Worm (Caenorhabditis elegans): ENCODE results near the gene sedl-1.
A peak's percentile ranks its signal among the peaks of the same experiment; 100 is the strongest.

Gene sedl-1

ce11 chrX:1485718-1486117 is 45.7 kb upstream of the sedl-1 start, which contains the start of gene D1005.4:
Gene D1005.4, minus strand, starts transcription at chrX:1485818.
- TF ChIP-seq egl-27 (tag; optimal IDR thresholded peaks at IDR 0.05) = no peak
- TF ChIP-seq hlh-17 (GFP tag; optimal IDR thresholded peaks at IDR 0.05; ENCODE audit: borderline replicate concordance) = no peak
- no peak for TF ChIP-seq zip-4 (GFP tag; optimal IDR thresholded peaks at IDR 0.05)
- no peak for TF ChIP-seq skn-1 (tag; optimal IDR thresholded peaks at IDR 0.05)
- TF ChIP-seq tbx-2 (tag; optimal IDR thresholded peaks at IDR 0.05) = no peak

- TF ChIP-seq ceh-90 (tag; optimal IDR thresholded peaks at IDR 0.05) (no peak), pqm-1 (tag; optimal IDR thresholded peaks at IDR 0.05) (no peak), pax-3 (tag; optimal IDR thresholded peaks at IDR 0.05) (no peak), nhr-90 (tag; optimal IDR thresholded peaks at IDR 0.05; ENCODE audit: poor library complexity) (no peak), fkh-8 (tag; optimal IDR thresholded peaks at IDR 0.05) (no peak), zag-1 (tag; optimal IDR thresholded peaks at IDR 0.05) (no peak), lir-3 (tag; optimal IDR thresholded peaks at IDR 0.05; ENCODE audit: poor library complexity) (no peak), ceh-8 (GFP tag; optimal IDR thresholded peaks at IDR 0.05) (no peak), dpl-1 (GFP tag; optimal IDR thresholded peaks at IDR 0.05) (no peak), lin-13 (GFP tag; optimal IDR thresholded peaks at IDR 0.05) (no peak), tlp-1 (tag; optimal IDR thresholded peaks at IDR 0.05) (no peak), zip-4 (GFP tag; optimal IDR thresholded peaks at IDR 0.05) (no peak), grh-1 (GFP tag; IDR thresholded peaks at IDR 0.05) (no peak), nhr-12 (tag; optimal IDR thresholded peaks at IDR 0.05) (no peak), tbx-2 (tag; optimal IDR thresholded peaks at IDR 0.05) (no peak), unc-62 (GFP tag; optimal IDR thresholded peaks at IDR 0.05) (no peak), elt-2 (tag; optimal IDR thresholded peaks at IDR 0.05) (no peak), egl-13 (tag; optimal IDR thresholded peaks at IDR 0.05) (no peak), snpc-4 (tag; optimal IDR thresholded peaks at IDR 0.05) (no peak), elt-3 (tag; optimal IDR thresholded peaks at IDR 0.05) (no peak)
Observed at ce11 chrX:1483229-1483628, 43.2 kb upstream of the sedl-1 start.

ce11 chrX:1480564-1480963 is 40.5 kb upstream of the sedl-1 start:
- TF ChIP-seq zip-4 (GFP tag; optimal IDR thresholded peaks at IDR 0.05) = no peak
- no peak for TF ChIP-seq efl-1 (optimal IDR thresholded peaks at IDR 0.05)
- TF ChIP-seq efl-1 (GFP tag; optimal IDR thresholded peaks at IDR 0.05 in 1 of 2) = peak in 1 of 2 experiments; percentile 75

DNA sequence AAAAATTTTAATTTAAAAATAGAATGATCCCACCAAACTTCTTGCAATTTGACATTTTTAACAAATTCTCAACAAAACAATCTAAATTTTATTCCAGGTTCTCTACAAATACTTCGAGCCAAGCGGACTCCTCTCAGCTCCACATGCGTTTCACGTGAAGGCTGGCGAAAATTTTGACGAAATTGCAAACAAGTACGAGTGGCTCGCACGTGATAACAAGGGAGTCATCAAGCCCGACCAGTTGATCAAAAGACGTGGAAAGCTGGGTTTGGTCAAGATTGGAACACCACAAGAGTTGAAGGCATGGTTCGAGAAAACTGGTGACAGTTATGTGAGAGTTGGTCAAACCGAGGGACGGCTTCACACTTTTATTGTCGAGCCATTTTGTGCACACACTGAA is 39.6 kb upstream of the sedl-1 start:
- TF ChIP-seq rnt-1 (tag; optimal IDR thresholded peaks at IDR 0.05) (peak; percentile 23), ceh-88 (GFP tag; IDR thresholded peaks at IDR 0.05) (peak; percentile 3; the same call in 1 of the 2 replicates), tbx-2 (tag; optimal IDR thresholded peaks at IDR 0.05) (no peak), mef-2 (tag; optimal IDR thresholded peaks at IDR 0.05) (no peak), pag-3 (tag; optimal IDR thresholded peaks at IDR 0.05; ENCODE audit: borderline replicate concordance, insufficient read depth) (no peak), elt-2 (tag; optimal IDR thresholded peaks at IDR 0.05) (peak; percentile 3), Y116A8C.19 (tag; optimal IDR thresholded peaks at IDR 0.05; ENCODE audit: borderline replicate concordance) (no peak), nhr-71 (tag; optimal IDR thresholded peaks at IDR 0.05) (peak; percentile 20), ama-1 (optimal IDR thresholded peaks at IDR 0.05) (no peak), lin-35 (GFP tag; optimal IDR thresholded peaks at IDR 0.05) (no peak)

DNA sequence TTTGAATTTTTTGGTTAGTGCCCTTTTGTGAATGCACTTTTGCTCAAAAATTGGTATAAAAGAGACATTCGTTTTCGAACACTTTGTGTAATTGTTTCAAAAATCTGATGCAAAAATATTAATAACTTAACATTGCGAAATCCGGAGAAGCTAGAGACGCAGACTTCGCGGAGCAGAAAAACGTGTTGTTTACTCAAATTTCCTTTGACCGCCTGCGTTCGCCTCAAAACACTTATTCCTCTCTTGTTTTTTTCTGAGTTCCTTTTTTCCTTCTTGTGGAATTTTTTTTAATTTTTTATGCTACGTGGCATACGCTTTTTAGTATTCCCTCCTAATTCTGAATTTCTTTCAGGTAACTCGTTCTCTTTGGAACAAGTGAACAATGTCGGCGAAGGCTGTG is 39.1 kb upstream of the sedl-1 start, which contains the start of gene acly-1:
TSS of gene acly-1 (plus strand) at position 353 of the 400 bp plus-strand sequence.
- no peak for TF ChIP-seq fkh-4 (tag; optimal IDR thresholded peaks at IDR 0.05; ENCODE audit: borderline replicate concordance)
- TF ChIP-seq pag-3 (tag; optimal IDR thresholded peaks at IDR 0.05; ENCODE audit: borderline replicate concordance, insufficient read depth) = no peak
- peak in 2 of 3 experiments; percentile 18 to 21 for TF ChIP-seq ceh-82 (tag; optimal IDR thresholded peaks at IDR 0.05)
- TF ChIP-seq irx-1 (tag; optimal IDR thresholded peaks at IDR 0.05) = no peak
- no peak for TF ChIP-seq efl-1 (optimal IDR thresholded peaks at IDR 0.05)
- peak in 1 of 2 experiments; percentile 21 for TF ChIP-seq efl-1 (GFP tag; optimal IDR thresholded peaks at IDR 0.05 in 1 of 2)
- no peak for TF ChIP-seq fkh-8 (tag; optimal IDR thresholded peaks at IDR 0.05)
- no peak for TF ChIP-seq sptf-1 (tag; optimal IDR thresholded peaks at IDR 0.05)
- TF ChIP-seq ceh-88 (GFP tag; IDR thresholded peaks at IDR 0.05) = 0 out of 2 replicates have a peak, but pooled peaks have one; percentile 11
- TF ChIP-seq aly-2 (tag; optimal IDR thresholded peaks at IDR 0.05) = no peak
- TF ChIP-seq xbp-1 (tag; optimal IDR thresholded peaks at IDR 0.05) = no peak
- no peak for TF ChIP-seq dsc-1 (tag; optimal IDR thresholded peaks at IDR 0.05)
- no peak for TF ChIP-seq snu-23 (GFP tag; optimal IDR thresholded peaks at IDR 0.05)
- no peak for TF ChIP-seq unc-30 (tag; optimal IDR thresholded peaks at IDR 0.05)
- TF ChIP-seq ets-5 (GFP tag; IDR thresholded peaks at IDR 0.05) = no peak
- TF ChIP-seq nhr-19 (GFP tag; conservative IDR thresholded peaks at IDR 0.05) = no peak
- TF ChIP-seq mep-1 (tag; optimal IDR thresholded peaks at IDR 0.05) = no peak
- no peak for TF ChIP-seq ceh-8 (GFP tag; optimal IDR thresholded peaks at IDR 0.05)
